Fruit fly (Drosophila melanogaster) S2 (cell line): Measurements from ENCODE around the gene Drsl2.

ENCODE experiments used
- CG8478 ChIP-seq: fragments of >200 bp; optimal IDR thresholded peaks from 2 replicates; lab custom pipeline; 2018
- CTCF ChIP-seq, 2 experiments: fragments of >200 bp; optimal IDR thresholded peaks; 2 replicates each; lab custom pipeline; 2018

- TF ChIP-seq CTCF (optimal IDR thresholded peaks at IDR 0.05; lab: Kevin White, UChicago) (no peak), CG8478 (no peak)
Measured at dm6 chr3L:3301171-3301738, 12.9 kb upstream of the Drsl2 start.
